Worm (Caenorhabditis elegans) whole organism, young adult: ENCODE results near the gene C24D10.6.

ENCODE experiments used
- C17E4.6 ChIP-seq: fragments of 200-800 bp; sonication (Bioruptor generic); IDR thresholded peaks from 2 replicates; pipeline ENCODE4 v1.3.6; 2022; ENCODE audit warnings: missing genetic modification reagents, missing genetic modification characterization, missing compliant biosample characterization
- F23B12.7 ChIP-seq: sonication (generic microtip); optimal IDR thresholded peaks from 2 replicates; lab custom pipeline; 2017; ENCODE audit warnings: missing genetic modification characterization, mild to moderate bottlenecking, missing compliant biosample characterization, antibody characterized with exemption, moderate library complexity; ENCODE audit not compliant: insufficient read depth
- F33H1.4 ChIP-seq: fragments of 200-800 bp; sonication (Bioruptor generic); IDR thresholded peaks from 2 replicates; pipeline ENCODE4 v1.3.6; 2022; ENCODE audit warnings: missing genetic modification reagents, missing genetic modification characterization, missing compliant biosample characterization
- F39B2.1 ChIP-seq: fragments of 200-800 bp; sonication (Bioruptor generic); IDR thresholded peaks from 2 replicates; pipeline ENCODE4 v1.3.6; 2022; ENCODE audit warnings: missing genetic modification reagents, missing genetic modification characterization, missing compliant biosample characterization
- F52B5.7 ChIP-seq: sonication (generic microtip); optimal IDR thresholded peaks from 2 replicates; lab custom pipeline; 2016; ENCODE audit warnings: mild to moderate bottlenecking, missing genetic modification characterization, missing compliant biosample characterization
- F57C9.4 ChIP-seq: sonication (generic microtip); optimal IDR thresholded peaks from 2 replicates; lab custom pipeline; 2017; ENCODE audit warnings: mild to moderate bottlenecking, missing genetic modification characterization, missing compliant biosample characterization
- Y56A3A.18 ChIP-seq: fragments of 200-800 bp; sonication (Bioruptor generic); IDR thresholded peaks from 2 replicates; pipeline ENCODE4 v1.3.6; 2022; ENCODE audit warnings: missing genetic modification reagents, missing genetic modification characterization, missing compliant biosample characterization
- Y79H2A.3 ChIP-seq: fragments of 200-800 bp; sonication (Bioruptor generic); conservative IDR thresholded peaks from 2 replicates; pipeline ENCODE4 v1.3.6; 2022; ENCODE audit warnings: missing genetic modification reagents, missing genetic modification characterization, missing compliant biosample characterization
- ZK185.1 ChIP-seq: sonication (generic microtip); optimal IDR thresholded peaks from 2 replicates; lab custom pipeline; 2016; ENCODE audit warnings: mild to moderate bottlenecking, missing genetic modification characterization, missing compliant biosample characterization; ENCODE audit not compliant: poor library complexity, severe bottlenecking
- aptf-3 ChIP-seq: fragments of 200-800 bp; sonication (Bioruptor generic); IDR thresholded peaks from 2 replicates; pipeline ENCODE4 v1.3.6; 2022; ENCODE audit warnings: missing genetic modification characterization, missing compliant biosample characterization
- athp-1 ChIP-seq: sonication (generic microtip); optimal IDR thresholded peaks from 2 replicates; lab custom pipeline; 2017; ENCODE audit warnings: mild to moderate bottlenecking, missing genetic modification characterization, missing compliant biosample characterization
- attf-5 ChIP-seq: fragments of 200-800 bp; sonication (Bioruptor generic); optimal IDR thresholded peaks from 2 replicates; lab custom pipeline; 2018; ENCODE audit warnings: mild to moderate bottlenecking, missing genetic modification characterization, missing compliant biosample characterization
- ccch-3 ChIP-seq: fragments of 200-800 bp; sonication (Bioruptor generic); optimal IDR thresholded peaks from 2 replicates; lab custom pipeline; 2018; ENCODE audit warnings: mild to moderate bottlenecking, missing genetic modification characterization, missing compliant biosample characterization
- cebp-1 ChIP-seq, 2 experiments: fragments of 200-800 bp in 1 of 2; sonication (Bioruptor generic) in 1 of 2; sonication (generic microtip) in 1 of 2; IDR thresholded peaks in 1 of 2; optimal IDR thresholded peaks in 1 of 2; 2 replicates each; pipeline versions ENCODE4 v1.3.6 to Lab custom; 2017 to 2022; ENCODE audit warnings: missing compliant biosample characterization in 2 of 2, missing genetic modification characterization in 2 of 2, mild to moderate bottlenecking in 1 of 2, missing genetic modification reagents in 1 of 2, moderate library complexity in 1 of 2
- ceh-40 ChIP-seq: fragments of 200-800 bp; sonication (Bioruptor generic); IDR thresholded peaks from 2 replicates; pipeline ENCODE4 v1.3.6; 2022; ENCODE audit warnings: missing genetic modification characterization, missing compliant biosample characterization
- ceh-58 ChIP-seq: fragments of 200-800 bp; sonication (Bioruptor generic); IDR thresholded peaks from 2 replicates; pipeline ENCODE4 v1.3.6; 2022; ENCODE audit warnings: missing genetic modification characterization, missing compliant biosample characterization
- chd-7 ChIP-seq: sonication (generic microtip); optimal IDR thresholded peaks from 2 replicates; lab custom pipeline; 2016; ENCODE audit warnings: mild to moderate bottlenecking, missing genetic modification characterization, moderate library complexity, missing compliant biosample characterization
- die-1 ChIP-seq: sonication (generic microtip); optimal IDR thresholded peaks from 2 replicates; lab custom pipeline; 2016; ENCODE audit warnings: missing genotype, mild to moderate bottlenecking, missing genetic modification characterization, missing compliant biosample characterization
- egrh-3 ChIP-seq: fragments of 200-800 bp; sonication (Bioruptor generic); IDR thresholded peaks from 2 replicates; pipeline ENCODE4 v1.3.6; 2022; ENCODE audit warnings: missing genetic modification reagents, missing genetic modification characterization, missing compliant biosample characterization
- ets-4 ChIP-seq: fragments of 200-800 bp; sonication (Bioruptor generic); optimal IDR thresholded peaks from 2 replicates; lab custom pipeline; 2018; ENCODE audit warnings: mild to moderate bottlenecking, missing genetic modification characterization, missing compliant biosample characterization
- fkh-3 ChIP-seq: sonication (generic microtip); optimal IDR thresholded peaks from 2 replicates; lab custom pipeline; 2016; ENCODE audit warnings: mild to moderate bottlenecking, missing genetic modification characterization, missing compliant biosample characterization
- gei-17 ChIP-seq: fragments of 200-800 bp; sonication (Bioruptor generic); optimal IDR thresholded peaks from 2 replicates; lab custom pipeline; 2018; ENCODE audit warnings: mild to moderate bottlenecking, missing genetic modification characterization, missing compliant biosample characterization
- hmg-1.2 ChIP-seq: fragments of 200-800 bp; sonication (Bioruptor generic); IDR thresholded peaks from 2 replicates; pipeline ENCODE4 v1.3.6; 2022; ENCODE audit warnings: missing genetic modification reagents, missing genetic modification characterization, missing compliant biosample characterization
- hmg-20 ChIP-seq: fragments of 200-800 bp; sonication (Bioruptor generic); IDR thresholded peaks from 2 replicates; pipeline ENCODE4 v1.3.6; 2022; ENCODE audit warnings: missing genetic modification reagents, missing genetic modification characterization, missing compliant biosample characterization
- hrde-1 ChIP-seq: sonication (generic microtip); optimal IDR thresholded peaks from 2 replicates; lab custom pipeline; 2016; ENCODE audit warnings: missing genetic modification characterization, mild to moderate bottlenecking, missing compliant biosample characterization, moderate library complexity, missing genotype, missing genetic modification reagents, borderline replicate concordance
- lag-1 ChIP-seq: fragments of 200-800 bp; sonication (Bioruptor generic); IDR thresholded peaks from 2 replicates; pipeline ENCODE4 v1.3.6; 2022; ENCODE audit warnings: missing genetic modification reagents, missing genetic modification characterization, missing compliant biosample characterization
- lin-54 ChIP-seq: fragments of 200-800 bp; sonication (Bioruptor generic); optimal IDR thresholded peaks from 2 replicates; lab custom pipeline; 2018; ENCODE audit warnings: mild to moderate bottlenecking, missing genetic modification characterization, missing compliant biosample characterization
- lsy-27 ChIP-seq: sonication (generic microtip); optimal IDR thresholded peaks from 2 replicates; lab custom pipeline; 2017; ENCODE audit warnings: missing genetic modification characterization, mild to moderate bottlenecking, missing compliant biosample characterization, antibody characterized with exemption, missing genotype, borderline replicate concordance; ENCODE audit not compliant: insufficient read depth
- madf-8 ChIP-seq: fragments of 200-800 bp; sonication (Bioruptor generic); conservative IDR thresholded peaks from 2 replicates; pipeline ENCODE4 v1.3.6; 2022; ENCODE audit warnings: missing genetic modification reagents, missing genetic modification characterization, missing compliant biosample characterization
- mcd-1 ChIP-seq: fragments of 200-800 bp; sonication (Bioruptor generic); IDR thresholded peaks from 2 replicates; pipeline ENCODE4 v1.3.6; 2022; ENCODE audit warnings: missing genetic modification reagents, missing genetic modification characterization, missing compliant biosample characterization
- nfya-1 ChIP-seq: sonication (generic microtip); optimal IDR thresholded peaks from 2 replicates; lab custom pipeline; 2017; ENCODE audit warnings: antibody characterized with exemption, missing compliant biosample characterization, missing genetic modification characterization, borderline replicate concordance; ENCODE audit not compliant: insufficient read depth
- nfya-2 ChIP-seq: fragments of 200-800 bp; sonication (Bioruptor generic); IDR thresholded peaks from 2 replicates; pipeline ENCODE4 v1.3.6; 2022; ENCODE audit warnings: missing genetic modification reagents, missing genetic modification characterization, missing compliant biosample characterization
- nhr-179 ChIP-seq: sonication (generic microtip); optimal IDR thresholded peaks from 2 replicates; lab custom pipeline; 2016; ENCODE audit warnings: mild to moderate bottlenecking, missing genetic modification characterization, missing compliant biosample characterization
- rcor-1 ChIP-seq: fragments of 200-800 bp; sonication (Bioruptor generic); IDR thresholded peaks from 2 replicates; pipeline ENCODE4 v1.3.6; 2022; ENCODE audit warnings: missing genetic modification reagents, missing genetic modification characterization, missing compliant biosample characterization
- repo-1 ChIP-seq: sonication (generic microtip); optimal IDR thresholded peaks from 2 replicates; lab custom pipeline; 2017; ENCODE audit warnings: mild to moderate bottlenecking, missing genetic modification characterization, missing compliant biosample characterization
- tbp1 ChIP-seq: fragments of 200-800 bp; sonication (Bioruptor generic); optimal IDR thresholded peaks from 2 replicates; lab custom pipeline; 2018; ENCODE audit warnings: mild to moderate bottlenecking, missing genetic modification characterization, missing compliant biosample characterization
- tlf-1 ChIP-seq: fragments of 200-800 bp; sonication (Bioruptor generic); optimal IDR thresholded peaks from 2 replicates; lab custom pipeline; 2018; ENCODE audit warnings: mild to moderate bottlenecking, missing genetic modification characterization, missing compliant biosample characterization
- unc-130 ChIP-seq: sonication (generic microtip); optimal IDR thresholded peaks from 2 replicates; lab custom pipeline; 2016; ENCODE audit warnings: missing genetic modification reagents, missing genetic modification characterization, missing compliant biosample characterization
- unc-62 ChIP-seq: fragments of 150-350 bp; optimal IDR thresholded peaks from 2 replicates; lab custom pipeline; 2014; ENCODE audit warnings: missing biosample characterization, missing genetic modification reagents, missing genetic modification characterization
- xnd-1 ChIP-seq: sonication (generic microtip); optimal IDR thresholded peaks from 2 replicates; lab custom pipeline; 2016; ENCODE audit warnings: missing genotype, missing genetic modification reagents, missing genetic modification characterization, missing compliant biosample characterization
- ztf-22 ChIP-seq: fragments of 200-800 bp; sonication (Bioruptor generic); optimal IDR thresholded peaks from 2 replicates; lab custom pipeline; 2018; ENCODE audit warnings: mild to moderate bottlenecking, missing genetic modification characterization, moderate library complexity, missing compliant biosample characterization
- ztf-25 ChIP-seq: fragments of 200-800 bp; sonication (Bioruptor generic); IDR thresholded peaks from 2 replicates; pipeline ENCODE4 v1.3.6; 2022; ENCODE audit warnings: missing genetic modification reagents, missing genetic modification characterization, missing compliant biosample characterization
- ztf-28 ChIP-seq: fragments of 200-800 bp; sonication (Bioruptor generic); IDR thresholded peaks from 2 replicates; pipeline ENCODE4 v1.3.6; 2022; ENCODE audit warnings: missing genetic modification reagents, missing genetic modification characterization, missing compliant biosample characterization

The C24D10.6 gene

ce11 chrIV:5157226-5157625 is 2.8 kb downstream of the C24D10.6 start, which contains the start of gene C24D10.49:
C24D10.49 (minus strand) TSS chrIV:5157326.
- TF ChIP-seq F23B12.7 (tag; lab: Kevin White, UChicago) (no peak), ccch-3 (no peak), ztf-25 (GFP tag; lab: Robert Waterston, UW) (no peak), ztf-22 (GFP tag; lab: Kevin White, UChicago) (no peak), F33H1.4 (GFP tag; lab: Robert Waterston, UW) (no peak)

ce11 chrIV:5152391-5152790 is 7.7 kb downstream of the C24D10.6 start, which contains the start of gene soc-2:
soc-2 (minus strand) TSS chrIV:5152491.
- TF ChIP-seq cebp-1 (GFP tag; IDR thresholded peaks at IDR 0.05; lab: Robert Waterston, UW) (no peak), cebp-1 (tag; optimal IDR thresholded peaks at IDR 0.05; lab: Kevin White, UChicago) (no peak), fkh-3 (tag; lab: Kevin White, UChicago) (no peak), lag-1 (GFP tag; lab: Robert Waterston, UW) (no peak), ztf-28 (GFP tag; lab: Robert Waterston, UW) (no peak), unc-62 (GFP tag; lab: Kevin White, UChicago) (no peak), rcor-1 (no peak), aptf-3 (GFP tag; lab: Robert Waterston, UW) (no peak), C17E4.6 (GFP tag; lab: Robert Waterston, UW) (no peak), madf-8 (GFP tag; lab: Robert Waterston, UW) (no peak), xnd-1 (tag; lab: Kevin White, UChicago) (no peak), ets-4 (GFP tag; lab: Kevin White, UChicago) (no peak), ccch-3 (no peak), lin-54 (GFP tag; lab: Kevin White, UChicago) (no peak)
- TF ChIP-seq, all 124 proteins: peak for 0

ce11 chrIV:5149793-5150192 is 10.3 kb downstream of the C24D10.6 start, which contains the start of gene C24D10.5:
C24D10.5 (plus strand) TSS chrIV:5150093.
- TF ChIP-seq ZK185.1 (tag; lab: Kevin White, UChicago) (no peak), tlf-1 (GFP tag; lab: Kevin White, UChicago) (no peak), repo-1 (tag; lab: Kevin White, UChicago) (no peak), die-1 (tag; lab: Kevin White, UChicago) (no peak), nfya-1 (tag; lab: Kevin White, UChicago) (no peak), F39B2.1 (GFP tag; lab: Robert Waterston, UW) (no peak), unc-130 (GFP tag; lab: Kevin White, UChicago) (no peak), Y79H2A.3 (GFP tag; lab: Robert Waterston, UW) (no peak), hmg-20 (GFP tag; lab: Robert Waterston, UW) (no peak), lsy-27 (tag; lab: Kevin White, UChicago) (no peak), ccch-3 (no peak), nfya-2 (no peak)

ce11 chrIV:5139972-5140371 is 20.1 kb downstream of the C24D10.6 start:
- no peak for TF ChIP-seq F57C9.4 (tag; lab: Kevin White, UChicago)
- no peak for TF ChIP-seq chd-7 (tag; lab: Kevin White, UChicago)
- TF ChIP-seq egrh-3, result no peak
- TF ChIP-seq gei-17 (GFP tag; lab: Kevin White, UChicago), result no peak
- TF ChIP-seq F52B5.7 (tag; lab: Kevin White, UChicago), result no peak
- TF ChIP-seq Y56A3A.18 (GFP tag; lab: Robert Waterston, UW), result no peak
- TF ChIP-seq hrde-1, result no peak
- no peak for TF ChIP-seq tlf-1 (GFP tag; lab: Kevin White, UChicago)
- TF ChIP-seq ets-4 (GFP tag; lab: Kevin White, UChicago), result no peak
- TF ChIP-seq ceh-40, result no peak
- no peak for TF ChIP-seq nhr-179 (tag; lab: Kevin White, UChicago)
- no peak for TF ChIP-seq attf-5
- no peak for TF ChIP-seq hmg-1.2 (GFP tag; lab: Robert Waterston, UW)
- TF ChIP-seq xnd-1 (tag; lab: Kevin White, UChicago), result no peak
- TF ChIP-seq tbp1, result no peak
- TF ChIP-seq ceh-58, result no peak
- TF ChIP-seq lag-1 (GFP tag; lab: Robert Waterston, UW), result no peak
- TF ChIP-seq mcd-1 (GFP tag; lab: Robert Waterston, UW), result no peak
- TF ChIP-seq athp-1 (tag; lab: Kevin White, UChicago), result no peak
